Worm (Caenorhabditis elegans) whole organism, L4/young adult: Measurements from ENCODE around the gene ZK686.2.
A peak's percentile ranks its signal among the peaks of the same experiment; 100 is the strongest.

Experiments
- W03F9.2 ChIP-seq: fragments of 150-350 bp; optimal IDR thresholded peaks from 2 replicates; lab custom pipeline; 2014; ENCODE audit warnings: missing biosample characterization, missing genetic modification characterization
- him-1 ChIP-seq: sonication (generic microtip); optimal IDR thresholded peaks from 2 replicates; lab custom pipeline; 2016; ENCODE audit warnings: missing genotype, missing genetic modification reagents, missing genetic modification characterization, missing compliant biosample characterization

DNA sequence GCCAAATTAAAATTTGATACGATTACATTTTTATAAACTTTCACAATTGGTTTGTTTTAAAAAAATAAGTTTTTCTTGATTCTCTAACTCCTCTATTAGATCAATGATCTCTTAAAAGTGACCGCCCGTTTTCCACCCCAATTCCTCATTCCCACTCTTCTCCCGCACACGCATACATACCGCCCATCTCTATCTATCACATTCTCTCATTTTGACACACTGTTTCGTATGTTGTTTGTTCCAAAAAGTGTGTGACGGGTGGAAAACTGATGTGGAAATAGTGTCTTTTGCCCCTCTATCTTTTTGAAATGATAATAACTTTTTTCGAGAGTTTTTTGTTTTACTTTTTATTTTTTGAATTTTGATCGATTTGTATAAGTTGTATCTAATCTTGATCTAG, 47.5 kb downstream of the ZK686.2 start:
- TF ChIP-seq W03F9.2 (tag; lab: Kevin White, UChicago) (peak; percentile 56), him-1 (tag; lab: Kevin White, UChicago) (no peak)
